Fruit fly (Drosophila melanogaster): ENCODE results near the gene CG9609.

The CG9609 gene

dm6 chrX:16811213-16811749, 24.5 kb upstream of the CG9609 start, which contains the start of gene CG4829 (continued):
- no peak for TF ChIP-seq ash1 (GFP tag; optimal IDR thresholded peaks at IDR 0.05)
- peak; percentile 10 for TF ChIP-seq MESR4 (GFP tag; optimal IDR thresholded peaks at IDR 0.05)
- TF ChIP-seq fd102C (GFP tag; optimal IDR thresholded peaks at IDR 0.05), result no peak
- peak; percentile 90 for TF ChIP-seq CG34422 (GFP tag; IDR thresholded peaks at IDR 0.05)
- TF ChIP-seq CG7786 (GFP tag; optimal IDR thresholded peaks at IDR 0.05), result peak; percentile 81
- TF ChIP-seq CG33557 (GFP tag; optimal IDR thresholded peaks at IDR 0.05), result peak; percentile 52
- TF ChIP-seq Usf (GFP tag; optimal IDR thresholded peaks at IDR 0.05), result peak; percentile 43
- peak; percentile 73 for TF ChIP-seq ro (GFP tag; IDR thresholded peaks at IDR 0.05)
- TF ChIP-seq eyg (GFP tag; optimal IDR thresholded peaks at IDR 0.05), result peak; percentile 86
- TF ChIP-seq Hey (tag; optimal IDR thresholded peaks at IDR 0.05), result peak; percentile 66
- peak; percentile 82 for TF ChIP-seq az2 (GFP tag; optimal IDR thresholded peaks at IDR 0.05)
- TF ChIP-seq Med (GFP tag), result peak; percentile 99
- TF ChIP-seq CG17328 (GFP tag; IDR thresholded peaks at IDR 0.05), result peak; percentile 88
- peak; percentile 89 for TF ChIP-seq ind (GFP tag; optimal IDR thresholded peaks at IDR 0.05)
- peak; percentile 84 for TF ChIP-seq rib (GFP tag; IDR thresholded peaks at IDR 0.05)
- peak; percentile 33 for TF ChIP-seq CG30020 (tag; optimal IDR thresholded peaks at IDR 0.05)
- peak; percentile 37 for TF ChIP-seq CG17186 (GFP tag; optimal IDR thresholded peaks at IDR 0.05)
- peak; percentile 86 for TF ChIP-seq CG13296 (GFP tag; optimal IDR thresholded peaks at IDR 0.05)
- TF ChIP-seq Dbx (GFP tag; IDR thresholded peaks at IDR 0.05), result peak; percentile 82
- peak; percentile 61 for TF ChIP-seq CG7928 (GFP tag; optimal IDR thresholded peaks at IDR 0.05)
- TF ChIP-seq sob (GFP tag; IDR thresholded peaks at IDR 0.05), result peak; percentile 89
- peak; percentile 46 for TF ChIP-seq trh (GFP tag; optimal IDR thresholded peaks at IDR 0.05)
- peak; percentile 76 for TF ChIP-seq Hr3 (GFP tag; optimal IDR thresholded peaks at IDR 0.05)
- peak; percentile 90 for TF ChIP-seq HHEX (GFP tag; optimal IDR thresholded peaks at IDR 0.05)
- TF ChIP-seq lov (optimal IDR thresholded peaks at IDR 0.05), result no peak
- peak; percentile 83; the same call in 2 of the 3 replicates for TF ChIP-seq lov (GFP tag; IDR thresholded peaks at IDR 0.05)
- peak; percentile 40 for TF ChIP-seq tup (GFP tag; optimal IDR thresholded peaks at IDR 0.05)
- peak; percentile 80 for TF ChIP-seq Atf3 (GFP tag; optimal IDR thresholded peaks at IDR 0.05)
- peak; percentile 88 for TF ChIP-seq CG14014 (GFP tag; IDR thresholded peaks at IDR 0.05)
- TF ChIP-seq crp (GFP tag; optimal IDR thresholded peaks at IDR 0.05), result peak in 1 of 2 experiments; percentile 38
- TF ChIP-seq CHES-1-like (GFP tag; optimal IDR thresholded peaks at IDR 0.05), result peak; percentile 66
- TF ChIP-seq CG33213 (GFP tag; optimal IDR thresholded peaks at IDR 0.05), result peak; percentile 85
- no peak for TF ChIP-seq Kr (GFP tag; optimal IDR thresholded peaks at IDR 0.05)
- TF ChIP-seq run (tag; optimal IDR thresholded peaks at IDR 0.05), result peak; percentile 77
- peak; percentile 92 for TF ChIP-seq CG8924 (tag; optimal IDR thresholded peaks at IDR 0.05)
- peak; percentile 83 for TF ChIP-seq Sox100B (GFP tag; optimal IDR thresholded peaks at IDR 0.05)
- TF ChIP-seq Jarid2 (GFP tag; optimal IDR thresholded peaks at IDR 0.05), result peak; percentile 64
- TF ChIP-seq grau (tag; optimal IDR thresholded peaks at IDR 0.05), result peak; percentile 87
- peak; percentile 71 for TF ChIP-seq Ravus (GFP tag; IDR thresholded peaks at IDR 0.05)
- TF ChIP-seq lab (GFP tag; optimal IDR thresholded peaks at IDR 0.05), result peak; percentile 93
- TF ChIP-seq cad (GFP tag; optimal IDR thresholded peaks at IDR 0.05), result no peak
- no peak for TF ChIP-seq Dll (GFP tag; IDR thresholded peaks at IDR 0.05; ENCODE audit: partially characterized antibody)
- peak; percentile 89 for TF ChIP-seq fd3F (GFP tag; optimal IDR thresholded peaks at IDR 0.05)
- no peak for TF ChIP-seq CG15479 (GFP tag; optimal IDR thresholded peaks at IDR 0.05)
- peak; percentile 74 for TF ChIP-seq CG4707 (GFP tag; optimal IDR thresholded peaks at IDR 0.05)
- peak; percentile 83 for TF ChIP-seq Ssrp (tag; optimal IDR thresholded peaks at IDR 0.05)
- peak; percentile 83 for TF ChIP-seq Hmr (GFP tag; optimal IDR thresholded peaks at IDR 0.05)
- peak; percentile 77 for TF ChIP-seq CG15514 (GFP tag; optimal IDR thresholded peaks at IDR 0.05)
- peak; percentile 72 for TF ChIP-seq Chrac-16 (GFP tag; optimal IDR thresholded peaks at IDR 0.05)
- no peak for TF ChIP-seq pros (GFP tag; optimal IDR thresholded peaks at IDR 0.05)
